Worm (Caenorhabditis elegans): ENCODE measurements around the gene W09G12.8.

W09G12.8 gene

ce11 chrIV:1224781-1225180 is 1.2 kb upstream of the W09G12.8 start:
- TF ChIP-seq blmp-1 (tag; optimal IDR thresholded peaks at IDR 0.05) = peak; percentile 94
- no peak for TF ChIP-seq nhr-77 (tag; optimal IDR thresholded peaks at IDR 0.05)
- TF ChIP-seq unc-130 (tag; optimal IDR thresholded peaks at IDR 0.05) = no peak
- TF ChIP-seq mdl-1 (tag; optimal IDR thresholded peaks at IDR 0.05) = no peak

ce11 chrIV:1228675-1229130 is 2.7 kb downstream of the W09G12.8 start, which contains the start of gene W09G12.7:
TSS of gene W09G12.7 (plus strand) at chrIV:1229080.
- TF ChIP-seq efl-1 (optimal IDR thresholded peaks at IDR 0.05) (no peak), efl-1 (GFP tag; optimal IDR thresholded peaks at IDR 0.05 in 1 of 2) (peak in 1 of 2 experiments; percentile 7), sox-4 (tag; optimal IDR thresholded peaks at IDR 0.05) (no peak), elt-2 (tag; optimal IDR thresholded peaks at IDR 0.05) (peak; percentile 91), ceh-63 (GFP tag; optimal IDR thresholded peaks at IDR 0.05) (no peak), nhr-20 (tag; optimal IDR thresholded peaks at IDR 0.05) (peak; percentile 29), zag-1 (tag; optimal IDR thresholded peaks at IDR 0.05) (no peak)

ce11 chrIV:1231589-1231988 is 5.6 kb downstream of the W09G12.8 start, which contains the start of gene W09G12.6:
TSS of gene W09G12.6 (plus strand) at chrIV:1231889.
- TF ChIP-seq nhr-84 (tag; optimal IDR thresholded peaks at IDR 0.05) = no peak
- TF ChIP-seq fkh-8 (tag; optimal IDR thresholded peaks at IDR 0.05) = no peak
- no peak for TF ChIP-seq mep-1 (tag; optimal IDR thresholded peaks at IDR 0.05)
- TF ChIP-seq pqm-1 (tag; optimal IDR thresholded peaks at IDR 0.05) = no peak
- TF ChIP-seq isw-1 (GFP tag; IDR thresholded peaks at IDR 0.05) = no peak
- TF ChIP-seq ceh-82 (tag; optimal IDR thresholded peaks at IDR 0.05) = no peak
- TF ChIP-seq fos-1 (tag; optimal IDR thresholded peaks at IDR 0.05) = no peak
- TF ChIP-seq jun-1 (tag; optimal IDR thresholded peaks at IDR 0.05) = no peak
- TF ChIP-seq efl-3 (GFP tag; optimal IDR thresholded peaks at IDR 0.05) = no peak

ce11 chrIV:1232419-1233145 is 6.6 kb downstream of the W09G12.8 start:
- TF ChIP-seq ceh-63 (GFP tag; optimal IDR thresholded peaks at IDR 0.05) (no peak), ceh-8 (GFP tag; optimal IDR thresholded peaks at IDR 0.05) (peak; percentile 74)

- no peak for TF ChIP-seq efl-1 (optimal IDR thresholded peaks at IDR 0.05)
- TF ChIP-seq efl-1 (GFP tag; optimal IDR thresholded peaks at IDR 0.05 in 1 of 2) = peak in 1 of 2 experiments; percentile 22
- TF ChIP-seq C04F5.9 (tag; optimal IDR thresholded peaks at IDR 0.05) = no peak
- no peak for TF ChIP-seq zag-1 (tag; optimal IDR thresholded peaks at IDR 0.05)
- TF ChIP-seq elt-2 (tag; optimal IDR thresholded peaks at IDR 0.05) = no peak
These were observed 8.8 kb downstream of the W09G12.8 start for ce11 chrIV:1234780-1235179.

ce11 chrIV:1235785-1236184 is 9.8 kb downstream of the W09G12.8 start:
- TF ChIP-seq nhr-76 (tag; optimal IDR thresholded peaks at IDR 0.05) (no peak), lin-15B (tag; optimal IDR thresholded peaks at IDR 0.05) (no peak)

- TF ChIP-seq jun-1 (tag; optimal IDR thresholded peaks at IDR 0.05) = no peak
- no peak for TF ChIP-seq blmp-1 (tag; optimal IDR thresholded peaks at IDR 0.05)
- no peak for TF ChIP-seq hlh-17 (GFP tag; optimal IDR thresholded peaks at IDR 0.05; ENCODE audit: borderline replicate concordance)
- no peak for TF ChIP-seq ama-1 (optimal IDR thresholded peaks at IDR 0.05)
- TF ChIP-seq hpl-2 (GFP tag; optimal IDR thresholded peaks at IDR 0.05) = no peak
- no peak for TF ChIP-seq aha-1 (tag; optimal IDR thresholded peaks at IDR 0.05)
- TF ChIP-seq ceh-90 (tag; optimal IDR thresholded peaks at IDR 0.05) = no peak
- no peak for TF ChIP-seq lin-15B (tag; optimal IDR thresholded peaks at IDR 0.05)
- TF ChIP-seq mdl-1 (tag; optimal IDR thresholded peaks at IDR 0.05) = no peak
- no peak for TF ChIP-seq pqm-1 (tag; optimal IDR thresholded peaks at IDR 0.05)
- TF ChIP-seq efl-1 (optimal IDR thresholded peaks at IDR 0.05) = no peak
- no peak for TF ChIP-seq efl-1 (GFP tag; optimal IDR thresholded peaks at IDR 0.05 in 1 of 2)
- no peak for TF ChIP-seq tbx-2 (tag; optimal IDR thresholded peaks at IDR 0.05)
- TF ChIP-seq unc-86 (tag; optimal IDR thresholded peaks at IDR 0.05) = no peak
- no peak for TF ChIP-seq nhr-85 (tag)
- no peak for TF ChIP-seq unc-130 (tag; optimal IDR thresholded peaks at IDR 0.05)
- TF ChIP-seq ceh-88 (GFP tag; IDR thresholded peaks at IDR 0.05) = no peak
These were observed 12.2 kb downstream of the W09G12.8 start for ce11 chrIV:1238147-1238546.
